Worm (Caenorhabditis elegans) whole organism, L4/young adult: ENCODE measurements around the gene smk-1.

Experiments
- W03F9.2 ChIP-seq: fragments of 150-350 bp; optimal IDR thresholded peaks from 2 replicates; lab custom pipeline; 2014; ENCODE audit warnings: missing biosample characterization, missing genetic modification characterization
- him-1 ChIP-seq: sonication (generic microtip); optimal IDR thresholded peaks from 2 replicates; lab custom pipeline; 2016; ENCODE audit warnings: missing genotype, missing genetic modification reagents, missing genetic modification characterization, missing compliant biosample characterization

ce11 chrV:8657911-8658310 is 50.3 kb downstream of the smk-1 start:
- no peak for TF ChIP-seq W03F9.2
- TF ChIP-seq him-1 (tag; lab: Kevin White, UChicago): no peak
